Worm (Caenorhabditis elegans) whole organism, midembryonic: ENCODE results near the gene srw-86.

Experiments used
- T22C8.4 ChIP-seq: fragments of 200-800 bp; sonication (Bioruptor generic); IDR thresholded peaks from 2 replicates; pipeline ENCODE4 v1.3.6; 2022; ENCODE audit warnings: missing genetic modification characterization, missing compliant biosample characterization
- cog-1 ChIP-seq: sonication (generic microtip); optimal IDR thresholded peaks from 2 replicates; lab custom pipeline; 2016; ENCODE audit warnings: missing genetic modification characterization, missing compliant biosample characterization
- flt-1 ChIP-seq: fragments of 200-800 bp; sonication (Bioruptor generic); IDR thresholded peaks from 2 replicates; pipeline ENCODE4 v1.3.6; 2022; ENCODE audit warnings: missing genetic modification characterization, missing compliant biosample characterization
- klf-2 ChIP-seq: fragments of 200-800 bp; sonication (Bioruptor generic); conservative IDR thresholded peaks from 2 replicates; pipeline ENCODE4 v1.3.6; 2022; ENCODE audit warnings: missing genetic modification reagents, missing genetic modification characterization, missing compliant biosample characterization
- med-1 ChIP-seq: sonication (generic microtip); optimal IDR thresholded peaks from 2 replicates; lab custom pipeline; 2017; ENCODE audit warnings: missing genetic modification characterization, mild to moderate bottlenecking, missing compliant biosample characterization, antibody characterized with exemption, missing genetic modification reagents; ENCODE audit not compliant: insufficient read depth
- ref-1 ChIP-seq: fragments of 200-800 bp; sonication (Bioruptor generic); conservative IDR thresholded peaks from 2 replicates; pipeline ENCODE4 v1.3.6; 2022; ENCODE audit warnings: missing genetic modification reagents, missing genetic modification characterization, missing compliant biosample characterization
- tab-1 ChIP-seq: fragments of 200-800 bp; sonication (Bioruptor generic); IDR thresholded peaks from 2 replicates; pipeline ENCODE4 v1.3.6; 2022; ENCODE audit warnings: missing genetic modification characterization, missing compliant biosample characterization
- ztf-23 ChIP-seq: fragments of 200-800 bp; sonication (Bioruptor generic); IDR thresholded peaks from 2 replicates; pipeline ENCODE4 v1.3.6; 2022; ENCODE audit warnings: missing genetic modification reagents, missing genetic modification characterization, missing compliant biosample characterization
- ztf-29 ChIP-seq: fragments of 200-800 bp; sonication (Bioruptor generic); IDR thresholded peaks from 2 replicates; pipeline ENCODE4 v1.3.6; 2022; ENCODE audit warnings: missing genetic modification reagents, missing genetic modification characterization, missing compliant biosample characterization

Gene srw-86

ce11 chrV:19400619-19401018 lies at the start of gene srw-86:
TSS of gene srw-86 (minus strand) at chrV:19400719.
- TF ChIP-seq flt-1 (GFP tag; lab: Robert Waterston, UW): no peak
- no peak for TF ChIP-seq ref-1 (GFP tag; lab: Robert Waterston, UW)
- no peak for TF ChIP-seq T22C8.4 (GFP tag; lab: Robert Waterston, UW)
- TF ChIP-seq klf-2 (GFP tag; lab: Robert Waterston, UW): no peak
- TF ChIP-seq cog-1: no peak
- TF ChIP-seq med-1 (GFP tag; lab: Kevin White, UChicago): no peak
- TF ChIP-seq tab-1: no peak
- TF ChIP-seq ztf-29 (GFP tag; lab: Robert Waterston, UW): no peak
- TF ChIP-seq ztf-23 (GFP tag; lab: Robert Waterston, UW): no peak

- TF ChIP-seq cog-1: no peak
- TF ChIP-seq flt-1 (GFP tag; lab: Robert Waterston, UW): no peak
- TF ChIP-seq med-1 (GFP tag; lab: Kevin White, UChicago): no peak
- TF ChIP-seq ref-1 (GFP tag; lab: Robert Waterston, UW): no peak
- no peak for TF ChIP-seq ztf-29 (GFP tag; lab: Robert Waterston, UW)
- TF ChIP-seq tab-1: no peak
- no peak for TF ChIP-seq T22C8.4 (GFP tag; lab: Robert Waterston, UW)
Observed at ce11 chrV:19449544-19449943, 49.0 kb upstream of the srw-86 start, which contains the start of gene M04C3.5. TSS of gene M04C3.5 (plus strand) at chrV:19449733.

- TF ChIP-seq med-1 (GFP tag; lab: Kevin White, UChicago) (no peak), T22C8.4 (GFP tag; lab: Robert Waterston, UW) (no peak), ztf-23 (GFP tag; lab: Robert Waterston, UW) (no peak), ztf-29 (GFP tag; lab: Robert Waterston, UW) (no peak), flt-1 (GFP tag; lab: Robert Waterston, UW) (no peak), ref-1 (GFP tag; lab: Robert Waterston, UW) (no peak), tab-1 (no peak)
Observed at ce11 chrV:19448805-19449204, 48.3 kb upstream of the srw-86 start, which contains the start of gene M04C3.2. TSS of gene M04C3.2 (minus strand) at chrV:19448905.

ce11 chrV:19445442-19445841 lies 44.9 kb upstream of the srw-86 start, which contains the start of gene M04C3.1:
TSS of gene M04C3.1 (minus strand) at chrV:19445605.
- TF ChIP-seq tab-1 (no peak), ztf-29 (GFP tag; lab: Robert Waterston, UW) (no peak), klf-2 (GFP tag; lab: Robert Waterston, UW) (no peak), flt-1 (GFP tag; lab: Robert Waterston, UW) (no peak), ztf-23 (GFP tag; lab: Robert Waterston, UW) (no peak), cog-1 (no peak), med-1 (GFP tag; lab: Kevin White, UChicago) (no peak), ref-1 (GFP tag; lab: Robert Waterston, UW) (no peak), T22C8.4 (GFP tag; lab: Robert Waterston, UW) (no peak)

ce11 chrV:19443599-19443998 lies 43.1 kb upstream of the srw-86 start:
- TF ChIP-seq ztf-23 (GFP tag; lab: Robert Waterston, UW) (no peak), T22C8.4 (GFP tag; lab: Robert Waterston, UW) (no peak), ref-1 (GFP tag; lab: Robert Waterston, UW) (no peak), cog-1 (no peak), tab-1 (no peak), med-1 (GFP tag; lab: Kevin White, UChicago) (no peak), klf-2 (GFP tag; lab: Robert Waterston, UW) (no peak), flt-1 (GFP tag; lab: Robert Waterston, UW) (no peak), ztf-29 (GFP tag; lab: Robert Waterston, UW) (no peak)

- no peak for TF ChIP-seq flt-1 (GFP tag; lab: Robert Waterston, UW)
- no peak for TF ChIP-seq ref-1 (GFP tag; lab: Robert Waterston, UW)
- TF ChIP-seq ztf-29 (GFP tag; lab: Robert Waterston, UW): no peak
- no peak for TF ChIP-seq tab-1
- TF ChIP-seq cog-1: no peak
- no peak for TF ChIP-seq med-1 (GFP tag; lab: Kevin White, UChicago)
- no peak for TF ChIP-seq ztf-23 (GFP tag; lab: Robert Waterston, UW)
- no peak for TF ChIP-seq T22C8.4 (GFP tag; lab: Robert Waterston, UW)
- no peak for TF ChIP-seq klf-2 (GFP tag; lab: Robert Waterston, UW)
Observed at ce11 chrV:19436307-19436706, 35.8 kb upstream of the srw-86 start, which contains the start of gene C25F9.14. TSS of gene C25F9.14 (plus strand) at chrV:19436484.

- TF ChIP-seq ztf-23 (GFP tag; lab: Robert Waterston, UW): no peak
- no peak for TF ChIP-seq cog-1
- TF ChIP-seq T22C8.4 (GFP tag; lab: Robert Waterston, UW): no peak
- TF ChIP-seq tab-1: no peak
- no peak for TF ChIP-seq ztf-29 (GFP tag; lab: Robert Waterston, UW)
- no peak for TF ChIP-seq ref-1 (GFP tag; lab: Robert Waterston, UW)
- TF ChIP-seq klf-2 (GFP tag; lab: Robert Waterston, UW): no peak
- TF ChIP-seq med-1 (GFP tag; lab: Kevin White, UChicago): no peak
- no peak for TF ChIP-seq flt-1 (GFP tag; lab: Robert Waterston, UW)
Observed at ce11 chrV:19433806-19434437, 33.4 kb upstream of the srw-86 start, which contains the start of gene C25F9.16. TSS of gene C25F9.16 (plus strand) at chrV:19434387.

- TF ChIP-seq ref-1 (GFP tag; lab: Robert Waterston, UW) (no peak), ztf-23 (GFP tag; lab: Robert Waterston, UW) (no peak)
Observed at ce11 chrV:19432972-19433371, 32.5 kb upstream of the srw-86 start, which contains the start of gene C25F9.11. TSS of gene C25F9.11 (minus strand) at chrV:19433072.

- TF ChIP-seq T22C8.4 (GFP tag; lab: Robert Waterston, UW): no peak
- no peak for TF ChIP-seq ref-1 (GFP tag; lab: Robert Waterston, UW)
Observed at ce11 chrV:19432030-19432429, 31.5 kb upstream of the srw-86 start.
